Fruit fly (Drosophila melanogaster): ENCODE data around the gene CG5273.
A peak's percentile ranks its signal among the peaks of the same experiment; 100 is the strongest.

The CG5273 gene

DNA sequence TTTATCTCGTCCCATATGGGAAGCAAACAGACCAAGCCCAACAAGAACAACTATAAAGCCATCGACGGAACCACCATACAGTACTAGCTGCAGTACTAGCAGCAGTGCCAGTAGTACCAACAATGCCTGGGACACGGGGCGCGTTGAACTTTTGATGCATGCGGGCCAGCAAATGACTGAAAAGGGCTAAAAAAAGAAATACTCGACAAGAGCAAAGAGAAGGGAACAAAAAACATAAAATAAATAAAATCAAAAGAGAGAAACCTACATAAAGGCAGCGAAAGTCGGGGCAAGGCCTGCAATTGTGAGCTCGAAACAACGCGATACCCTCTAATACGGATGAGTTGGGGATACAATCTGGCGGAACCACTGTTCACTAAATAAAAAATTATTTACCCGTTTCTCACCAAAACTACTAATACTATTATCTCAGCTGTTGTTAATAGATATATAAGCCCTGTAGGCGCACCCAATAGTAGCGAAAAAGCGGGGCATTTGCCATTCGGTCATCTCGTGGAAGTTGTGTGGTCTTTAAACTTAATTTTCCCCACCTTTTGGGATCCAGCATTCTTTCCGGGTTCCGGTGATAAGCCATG, 19.7 kb upstream of the CG5273 start (continued):
- TF ChIP-seq fd85E (GFP tag; optimal IDR thresholded peaks at IDR 0.05) (no peak), Lpt (GFP tag; optimal IDR thresholded peaks at IDR 0.05) (peak; percentile 12), CG9139 (GFP tag; optimal IDR thresholded peaks at IDR 0.05) (peak; percentile 57), CG15336 (GFP tag; IDR thresholded peaks at IDR 0.05) (no peak; the same call in none of the 2 replicates), CG3919 (GFP tag; optimal IDR thresholded peaks at IDR 0.05) (no peak), CG34406 (GFP tag; optimal IDR thresholded peaks at IDR 0.05) (peak; percentile 62), CG32006 (GFP tag; optimal IDR thresholded peaks at IDR 0.05) (peak; percentile 58), CG31627 (GFP tag; optimal IDR thresholded peaks at IDR 0.05) (peak; percentile 61), dsx (GFP tag; optimal IDR thresholded peaks at IDR 0.05; ENCODE audit: poor library complexity, severe bottlenecking) (no peak), CG8119 (GFP tag; IDR thresholded peaks at IDR 0.05) (peak; percentile 60), achi (GFP tag; optimal IDR thresholded peaks at IDR 0.05) (peak; percentile 59), CG10669 (GFP tag; optimal IDR thresholded peaks at IDR 0.05) (peak; percentile 30), Eip78C (GFP tag) (peak; percentile 87), cyc (GFP tag; optimal IDR thresholded peaks at IDR 0.05) (peak; percentile 65), CG6163 (GFP tag; IDR thresholded peaks at IDR 0.05) (peak; percentile 67; the same call in 2 of the 3 replicates), CG3032 (tag; optimal IDR thresholded peaks at IDR 0.05) (no peak), CG11902 (GFP tag; optimal IDR thresholded peaks at IDR 0.05) (peak; percentile 62), CG1621 (tag; optimal IDR thresholded peaks at IDR 0.05) (peak; percentile 31), CG16779 (tag; optimal IDR thresholded peaks at IDR 0.05) (no peak), eg (GFP tag; IDR thresholded peaks at IDR 0.05) (0 out of 3 replicates have a peak, but pooled peaks have one; percentile 40), OdsH (GFP tag; optimal IDR thresholded peaks at IDR 0.05) (peak; percentile 64), Blimp-1 (GFP tag; optimal IDR thresholded peaks at IDR 0.05) (peak; percentile 43)

DNA sequence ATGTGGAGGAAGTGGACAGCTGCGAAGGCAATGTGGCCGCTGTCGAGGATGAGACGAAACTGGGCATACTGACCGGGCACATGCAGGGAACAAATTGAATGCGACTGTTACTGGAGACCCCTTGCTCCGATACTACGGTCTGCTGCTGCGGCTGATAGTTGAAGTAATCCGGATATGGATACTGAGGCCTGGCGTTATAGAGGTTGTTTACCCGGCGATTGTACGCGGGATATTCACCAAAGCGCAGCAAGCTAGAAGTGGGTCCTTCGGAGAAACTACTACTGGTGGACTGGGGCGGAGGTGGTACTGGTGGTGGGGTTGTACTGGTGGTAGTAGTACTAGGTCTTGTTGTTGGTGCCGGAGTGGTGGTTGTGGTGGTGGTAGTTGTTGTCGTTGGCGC, 9.3 kb upstream of the CG5273 start, which contains the start of gene CG5254:
TSS of gene CG5254 (plus strand) at position 301 of the 400 bp plus-strand sequence.
- TF ChIP-seq fd59A (GFP tag; optimal IDR thresholded peaks at IDR 0.05) (no peak), ss (GFP tag; optimal IDR thresholded peaks at IDR 0.05) (no peak), Lpt (GFP tag; optimal IDR thresholded peaks at IDR 0.05) (no peak)

DNA sequence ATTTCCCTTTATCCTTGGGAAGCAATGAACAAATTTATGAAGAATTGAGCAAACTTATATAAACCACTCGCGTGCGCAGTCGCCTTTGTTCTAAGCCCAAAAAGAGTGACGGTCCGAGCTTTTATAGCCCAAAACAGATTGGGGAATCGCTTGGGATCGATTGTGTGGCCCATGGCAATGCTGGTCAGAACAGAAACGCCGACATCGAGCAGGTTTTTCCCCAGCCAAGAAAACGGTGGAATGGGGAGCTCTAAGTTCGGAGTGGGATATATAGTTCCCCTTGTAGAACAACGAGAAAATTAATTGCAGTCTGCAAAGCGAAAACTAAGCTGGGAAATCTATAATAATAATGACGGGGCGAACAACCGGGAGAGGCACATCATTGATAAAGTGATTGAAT, 8.2 kb upstream of the CG5273 start, which contains the start of gene CG13362:
TSS of gene CG13362 (minus strand) at position 101 of the 400 bp plus-strand sequence.
- TF ChIP-seq dsx (GFP tag; optimal IDR thresholded peaks at IDR 0.05; ENCODE audit: poor library complexity, severe bottlenecking) (no peak), net (GFP tag; optimal IDR thresholded peaks at IDR 0.05) (no peak), Eip78C (GFP tag) (no peak), CG7368 (GFP tag; optimal IDR thresholded peaks at IDR 0.05) (no peak), Hr4 (GFP tag; optimal IDR thresholded peaks at IDR 0.05) (no peak), OdsH (GFP tag; optimal IDR thresholded peaks at IDR 0.05) (no peak), Met (GFP tag; optimal IDR thresholded peaks at IDR 0.05) (no peak), CG32006 (GFP tag; optimal IDR thresholded peaks at IDR 0.05) (no peak), Gug (GFP tag; IDR thresholded peaks at IDR 0.05) (no peak), CG15336 (GFP tag; IDR thresholded peaks at IDR 0.05) (no peak), CG11902 (GFP tag; optimal IDR thresholded peaks at IDR 0.05) (no peak)

DNA sequence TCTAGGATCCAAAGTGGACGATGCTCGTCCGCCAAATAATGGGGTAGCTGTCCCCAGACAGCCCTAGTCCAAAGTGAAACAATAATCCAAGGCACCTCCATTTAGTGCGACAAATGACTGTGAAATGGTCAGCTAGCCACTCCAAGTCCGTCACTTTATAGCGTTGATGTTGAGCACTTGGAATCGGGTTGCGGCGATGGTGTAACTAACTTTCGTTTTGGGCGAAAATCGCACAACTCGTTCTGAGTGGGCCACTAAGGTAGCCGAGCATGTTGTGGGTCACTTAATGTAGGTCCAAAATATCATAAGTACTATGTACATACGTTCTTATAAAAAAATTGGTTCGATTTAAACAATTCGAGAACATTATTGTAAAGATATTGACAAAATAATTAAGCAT, 5.8 kb upstream of the CG5273 start, which contains the start of gene CG13361:
TSS of gene CG13361 (minus strand) at position 101 of the 400 bp plus-strand sequence.
- TF ChIP-seq fd85E (GFP tag; optimal IDR thresholded peaks at IDR 0.05) (no peak), salr (GFP tag; optimal IDR thresholded peaks at IDR 0.05) (no peak), CG6163 (GFP tag; IDR thresholded peaks at IDR 0.05) (no peak), Smox (GFP tag; optimal IDR thresholded peaks at IDR 0.05) (no peak), CG6808 (GFP tag; optimal IDR thresholded peaks at IDR 0.05) (no peak)
